Fruit fly (Drosophila melanogaster) whole organism: ENCODE measurements around the gene Mesh1.

Experiments used
- Dll ChIP-seq: fragments of >200 bp; optimal IDR thresholded peaks from 2 replicates; lab custom pipeline; 2017
- psq ChIP-seq: fragments of >200 bp; optimal IDR thresholded peaks from 2 replicates; lab custom pipeline; 2017

- TF ChIP-seq psq (lab: Kevin White, UChicago) (no peak), Dll (lab: Kevin White, UChicago) (no peak)
Observed at dm6 chr3R:29206198-29207011, 4.1 kb upstream of the Mesh1 start.
